Worm (Caenorhabditis elegans) whole organism, midembryonic: ENCODE results near the gene K08F4.12.

Experiments used
- T22C8.4 ChIP-seq: fragments of 200-800 bp; sonication (Bioruptor generic); IDR thresholded peaks from 2 replicates; pipeline ENCODE4 v1.3.6; 2022; ENCODE audit warnings: missing genetic modification characterization, missing compliant biosample characterization
- cog-1 ChIP-seq: sonication (generic microtip); optimal IDR thresholded peaks from 2 replicates; lab custom pipeline; 2016; ENCODE audit warnings: missing genetic modification characterization, missing compliant biosample characterization
- flt-1 ChIP-seq: fragments of 200-800 bp; sonication (Bioruptor generic); IDR thresholded peaks from 2 replicates; pipeline ENCODE4 v1.3.6; 2022; ENCODE audit warnings: missing genetic modification characterization, missing compliant biosample characterization
- klf-2 ChIP-seq: fragments of 200-800 bp; sonication (Bioruptor generic); conservative IDR thresholded peaks from 2 replicates; pipeline ENCODE4 v1.3.6; 2022; ENCODE audit warnings: missing genetic modification reagents, missing genetic modification characterization, missing compliant biosample characterization
- med-1 ChIP-seq: sonication (generic microtip); optimal IDR thresholded peaks from 2 replicates; lab custom pipeline; 2017; ENCODE audit warnings: missing genetic modification characterization, mild to moderate bottlenecking, missing compliant biosample characterization, antibody characterized with exemption, missing genetic modification reagents; ENCODE audit not compliant: insufficient read depth
- ref-1 ChIP-seq: fragments of 200-800 bp; sonication (Bioruptor generic); conservative IDR thresholded peaks from 2 replicates; pipeline ENCODE4 v1.3.6; 2022; ENCODE audit warnings: missing genetic modification reagents, missing genetic modification characterization, missing compliant biosample characterization
- tab-1 ChIP-seq: fragments of 200-800 bp; sonication (Bioruptor generic); IDR thresholded peaks from 2 replicates; pipeline ENCODE4 v1.3.6; 2022; ENCODE audit warnings: missing genetic modification characterization, missing compliant biosample characterization
- ztf-23 ChIP-seq: fragments of 200-800 bp; sonication (Bioruptor generic); IDR thresholded peaks from 2 replicates; pipeline ENCODE4 v1.3.6; 2022; ENCODE audit warnings: missing genetic modification reagents, missing genetic modification characterization, missing compliant biosample characterization

DNA sequence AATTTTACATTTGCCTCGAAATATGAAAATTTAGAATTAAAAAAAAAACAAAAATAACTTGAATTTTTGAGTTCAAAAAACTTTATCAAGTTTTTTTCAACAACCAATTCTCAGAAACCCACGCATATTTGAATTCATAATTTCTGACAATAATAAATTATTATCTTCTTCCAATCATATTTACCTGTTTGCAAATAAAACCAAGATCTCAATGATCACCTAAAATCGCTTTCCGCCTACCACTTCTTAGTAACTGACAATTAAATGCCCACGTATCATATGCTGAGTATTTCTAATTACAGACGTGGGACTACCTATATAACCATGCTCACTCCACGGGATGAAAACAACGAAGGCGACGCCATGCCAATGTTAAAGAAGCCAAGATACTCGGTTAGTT lies 23.8 kb downstream of the K08F4.12 start, which contains the start of gene pps-1:
- TF ChIP-seq flt-1 (GFP tag; lab: Robert Waterston, UW) (no peak), klf-2 (GFP tag; lab: Robert Waterston, UW) (no peak), med-1 (GFP tag; lab: Kevin White, UChicago) (no peak), T22C8.4 (no peak), tab-1 (no peak), ref-1 (GFP tag; lab: Robert Waterston, UW) (no peak), cog-1 (tag; lab: Kevin White, UChicago) (no peak), ztf-23 (GFP tag; lab: Robert Waterston, UW) (no peak)
